Fruit fly (Drosophila melanogaster) whole organism, embryonic: ENCODE data around the gene Sb.

Source experiments
- Abd-B ChIP-seq: fragments of 200-800 bp; sonication (Bioruptor generic); optimal IDR thresholded peaks from 2 replicates; lab custom pipeline; 2018; ENCODE audit warnings: missing biosample characterization, mild to moderate bottlenecking, missing genetic modification characterization, moderate library complexity
- CG10209 ChIP-seq: fragments of 200-800 bp; sonication (Bioruptor generic); optimal IDR thresholded peaks from 3 replicates; lab custom pipeline; 2017; ENCODE audit warnings: missing biosample characterization, mild to moderate bottlenecking, missing genetic modification characterization, missing genetic modification reagents
- CG11085 ChIP-seq: fragments of 200-800 bp; sonication (Bioruptor generic); IDR thresholded peaks from 2 replicates; pipeline ENCODE4 v1.3.6; 2022; ENCODE audit warnings: missing biosample characterization, missing genetic modification characterization
- CG11247 ChIP-seq: fragments of 200-800 bp; sonication (Bioruptor generic); IDR thresholded peaks from 2 replicates; pipeline ENCODE4 v1.3.6; 2022; ENCODE audit warnings: missing biosample characterization, missing genetic modification characterization
- CG1832 ChIP-seq: fragments of 200-800 bp; sonication (Bioruptor generic); optimal IDR thresholded peaks from 2 replicates; lab custom pipeline; 2017; ENCODE audit warnings: missing biosample characterization, mild to moderate bottlenecking, missing genetic modification characterization, inconsistent platforms
- CG18619 ChIP-seq: fragments of 200-800 bp; sonication (Bioruptor generic); optimal IDR thresholded peaks from 3 replicates; lab custom pipeline; 2017; ENCODE audit warnings: missing biosample characterization, mild to moderate bottlenecking, missing genetic modification characterization
- CG30431 ChIP-seq: fragments of 200-800 bp; sonication (Bioruptor generic); optimal IDR thresholded peaks from 2 replicates; lab custom pipeline; 2017; ENCODE audit warnings: missing biosample characterization, missing genetic modification characterization
- CG32532 ChIP-seq: fragments of 200-800 bp; sonication (Bioruptor generic); IDR thresholded peaks from 2 replicates; pipeline ENCODE4 v1.3.6; 2022; ENCODE audit warnings: missing biosample characterization, missing genetic modification characterization
- CG42726 ChIP-seq: fragments of 200-800 bp; sonication (Bioruptor generic); IDR thresholded peaks from 2 replicates; pipeline ENCODE4 v1.3.6; 2022; ENCODE audit warnings: missing biosample characterization, missing genetic modification characterization; ENCODE audit not compliant: partially characterized antibody
- CG4424 ChIP-seq: fragments of 200-800 bp; sonication (Bioruptor generic); optimal IDR thresholded peaks from 3 replicates; lab custom pipeline; 2016; ENCODE audit warnings: missing biosample characterization, missing genetic modification characterization
- CG6254 ChIP-seq: fragments of 200-800 bp; sonication (Bioruptor generic); optimal IDR thresholded peaks from 3 replicates; lab custom pipeline; 2017; ENCODE audit warnings: mild to moderate bottlenecking, missing biosample characterization, missing genetic modification reagents, missing genetic modification characterization
- CG6654 ChIP-seq: fragments of 200-800 bp; sonication (Bioruptor generic); optimal IDR thresholded peaks from 2 replicates; lab custom pipeline; 2017; ENCODE audit warnings: missing biosample characterization, mild to moderate bottlenecking, missing genetic modification characterization
- CG7963 ChIP-seq: fragments of 200-800 bp; sonication (Bioruptor generic); IDR thresholded peaks from 3 replicates; pipeline ENCODE4 v1.3.6; 2022; ENCODE audit warnings: missing biosample characterization, missing genetic modification characterization; ENCODE audit not compliant: partially characterized antibody
- CG8944 ChIP-seq: fragments of 200-800 bp; sonication (Bioruptor generic); optimal IDR thresholded peaks from 3 replicates; lab custom pipeline; 2016; ENCODE audit warnings: missing biosample characterization, missing genetic modification characterization
- CG9727 ChIP-seq: fragments of 200-800 bp; sonication (Bioruptor generic); optimal IDR thresholded peaks from 3 replicates; lab custom pipeline; 2017; ENCODE audit warnings: missing biosample characterization, mild to moderate bottlenecking, missing genetic modification characterization
- D19B ChIP-seq: fragments of 200-800 bp; sonication (Bioruptor generic); optimal IDR thresholded peaks from 2 replicates; lab custom pipeline; 2017; ENCODE audit warnings: missing biosample characterization, mild to moderate bottlenecking, missing genetic modification characterization
- Doc3 ChIP-seq: fragments of 200-800 bp; sonication (Bioruptor generic); IDR thresholded peaks from 3 replicates; pipeline ENCODE4 v1.3.6; 2022; ENCODE audit warnings: missing biosample characterization, missing genetic modification characterization; ENCODE audit not compliant: partially characterized antibody
- Dp ChIP-seq: fragments of 200-800 bp; sonication (Bioruptor generic); optimal IDR thresholded peaks from 2 replicates; lab custom pipeline; 2018; ENCODE audit warnings: missing biosample characterization, mild to moderate bottlenecking, missing genetic modification characterization, moderate library complexity
- E2f1 ChIP-seq: fragments of 200-800 bp; sonication (Bioruptor generic); IDR thresholded peaks from 2 replicates; pipeline ENCODE4 v1.3.6; 2022; ENCODE audit warnings: missing biosample characterization, missing genetic modification characterization
- Eip74EF ChIP-seq, 2 experiments: fragments of 200-800 bp in 1 of 2; fragments of >200 bp in 1 of 2; sonication (Bioruptor generic) in 1 of 2; optimal IDR thresholded peaks; 2 replicates each; lab custom pipeline; 2017 to 2019; ENCODE audit warnings: missing biosample characterization in 2 of 2, missing genetic modification characterization in 2 of 2, mild to moderate bottlenecking in 1 of 2, moderate library complexity in 1 of 2
- HHEX ChIP-seq: fragments of 200-800 bp; sonication (Bioruptor generic); optimal IDR thresholded peaks from 3 replicates; lab custom pipeline; 2017; ENCODE audit warnings: missing biosample characterization, mild to moderate bottlenecking, missing genetic modification characterization, missing genetic modification reagents
- Hmr ChIP-seq: fragments of 200-800 bp; sonication (Bioruptor generic); optimal IDR thresholded peaks from 3 replicates; lab custom pipeline; 2017; ENCODE audit warnings: mild to moderate bottlenecking, missing biosample characterization, missing genetic modification reagents, missing genetic modification characterization
- Jarid2 ChIP-seq: fragments of 200-800 bp; sonication (Bioruptor generic); optimal IDR thresholded peaks from 3 replicates; lab custom pipeline; 2017; ENCODE audit warnings: mild to moderate bottlenecking, missing biosample characterization, missing genetic modification reagents, missing genetic modification characterization
- MESR4 ChIP-seq: fragments of 200-800 bp; sonication (Bioruptor generic); optimal IDR thresholded peaks from 2 replicates; lab custom pipeline; 2018; ENCODE audit warnings: missing biosample characterization, mild to moderate bottlenecking, missing genetic modification characterization, moderate library complexity
- Mad ChIP-seq: fragments of 200-800 bp; sonication (Bioruptor generic); optimal IDR thresholded peaks from 2 replicates; lab custom pipeline; 2016; ENCODE audit warnings: missing biosample characterization, missing genetic modification characterization
- Oaz ChIP-seq: fragments of 200-800 bp; sonication (Bioruptor generic); IDR thresholded peaks from 2 replicates; pipeline ENCODE4 v1.3.6; 2022; ENCODE audit warnings: missing biosample characterization, missing genetic modification characterization
- Rfx ChIP-seq: fragments of 200-800 bp; sonication (Bioruptor generic); IDR thresholded peaks from 2 replicates; pipeline ENCODE4 v1.3.6; 2022; ENCODE audit warnings: missing biosample characterization, missing genetic modification characterization
- bsh ChIP-seq, 2 experiments: fragments of 200-800 bp; sonication (Bioruptor generic); optimal IDR thresholded peaks; 2 replicates each; lab custom pipeline; 2017 to 2018; ENCODE audit warnings: mild to moderate bottlenecking in 2 of 2, missing biosample characterization in 2 of 2, missing genetic modification characterization in 2 of 2, moderate library complexity in 1 of 2
- gcm ChIP-seq: fragments of 200-800 bp; sonication (Bioruptor generic); optimal IDR thresholded peaks from 2 replicates; lab custom pipeline; 2019; ENCODE audit warnings: missing biosample characterization, mild to moderate bottlenecking, missing genetic modification characterization, moderate library complexity
- gro ChIP-seq: fragments of 200-800 bp; sonication (Bioruptor generic); optimal IDR thresholded peaks from 2 replicates; lab custom pipeline; 2016; ENCODE audit warnings: missing biosample characterization, missing genetic modification characterization
- gsb ChIP-seq: fragments of 200-800 bp; sonication (Bioruptor generic); IDR thresholded peaks from 2 replicates; pipeline ENCODE4 v1.3.6; 2022; ENCODE audit warnings: missing biosample characterization, missing genetic modification characterization
- hth ChIP-seq: fragments of >200 bp; optimal IDR thresholded peaks from 2 replicates; lab custom pipeline; 2017; ENCODE audit warnings: inconsistent platforms
- klu ChIP-seq: fragments of 200-800 bp; sonication (Bioruptor generic); IDR thresholded peaks from 2 replicates; pipeline ENCODE4 v1.3.6; 2022; ENCODE audit warnings: missing biosample characterization, missing genetic modification characterization
- knrl ChIP-seq: fragments of 200-800 bp; sonication (Bioruptor generic); IDR thresholded peaks from 3 replicates; pipeline ENCODE4 v1.3.6; 2022; ENCODE audit warnings: missing biosample characterization, missing genetic modification characterization; ENCODE audit not compliant: partially characterized antibody
- nerfin-2 ChIP-seq: fragments of 200-800 bp; sonication (Bioruptor generic); IDR thresholded peaks from 2 replicates; pipeline ENCODE4 v1.3.6; 2022; ENCODE audit warnings: missing biosample characterization, missing genetic modification characterization; ENCODE audit not compliant: partially characterized antibody
- nom ChIP-seq: fragments of 200-800 bp; sonication (Bioruptor generic); optimal IDR thresholded peaks from 2 replicates; lab custom pipeline; 2017; ENCODE audit warnings: missing biosample characterization, missing genetic modification characterization, mild to moderate bottlenecking, moderate library complexity, missing genetic modification reagents
- odd ChIP-seq: fragments of 200-800 bp; sonication (Bioruptor generic); optimal IDR thresholded peaks from 2 replicates; lab custom pipeline; 2017; ENCODE audit warnings: missing biosample characterization, mild to moderate bottlenecking, missing genetic modification characterization
- p53 ChIP-seq: fragments of 200-800 bp; sonication (Bioruptor generic); optimal IDR thresholded peaks from 2 replicates; lab custom pipeline; 2016; ENCODE audit warnings: missing biosample characterization, missing genetic modification characterization
- prd ChIP-seq, 3 experiments: fragments of >200 bp in 2 of 3; fragments of 200-800 bp in 1 of 3; sonication (Bioruptor generic) in 1 of 3; optimal IDR thresholded peaks in 2 of 3; IDR thresholded peaks in 1 of 3; 2 replicates in 2 of 3; 3 replicates in 1 of 3; pipeline versions ENCODE4 v1.3.6 to Lab custom; 2017 to 2022; ENCODE audit warnings: missing biosample characterization in 1 of 3, missing genetic modification characterization in 1 of 3
- ro ChIP-seq: fragments of 200-800 bp; sonication (Bioruptor generic); IDR thresholded peaks from 2 replicates; pipeline ENCODE4 v1.3.6; 2022; ENCODE audit warnings: missing biosample characterization, missing genetic modification characterization
- salm ChIP-seq: fragments of 200-800 bp; sonication (Bioruptor generic); optimal IDR thresholded peaks from 2 replicates; lab custom pipeline; 2018; ENCODE audit warnings: missing biosample characterization, mild to moderate bottlenecking, missing genetic modification characterization
- schlank ChIP-seq: fragments of 200-800 bp; sonication (Bioruptor generic); optimal IDR thresholded peaks from 2 replicates; lab custom pipeline; 2018; ENCODE audit warnings: missing biosample characterization, mild to moderate bottlenecking, missing genetic modification characterization
- shn ChIP-seq: fragments of 200-800 bp; sonication (Bioruptor generic); optimal IDR thresholded peaks from 3 replicates; lab custom pipeline; 2016; ENCODE audit warnings: missing biosample characterization, missing genetic modification characterization
- sisA ChIP-seq: fragments of 200-800 bp; sonication (Bioruptor generic); IDR thresholded peaks from 2 replicates; pipeline ENCODE4 v1.3.6; 2022; ENCODE audit warnings: missing biosample characterization, missing genetic modification characterization
- sna ChIP-seq: fragments of 200-800 bp; sonication (Bioruptor generic); IDR thresholded peaks from 2 replicates; pipeline ENCODE4 v1.3.6; 2022; ENCODE audit warnings: missing biosample characterization, missing genetic modification characterization; ENCODE audit not compliant: partially characterized antibody
- tap ChIP-seq: fragments of 200-800 bp; optimal IDR thresholded peaks from 3 replicates; lab custom pipeline; 2019; ENCODE audit warnings: missing biosample characterization, mild to moderate bottlenecking, missing genetic modification characterization, moderate library complexity
- usp ChIP-seq: fragments of >200 bp; optimal IDR thresholded peaks from 2 replicates; lab custom pipeline; 2017; ENCODE audit warnings: missing biosample characterization, missing genetic modification characterization

The Sb gene

DNA sequence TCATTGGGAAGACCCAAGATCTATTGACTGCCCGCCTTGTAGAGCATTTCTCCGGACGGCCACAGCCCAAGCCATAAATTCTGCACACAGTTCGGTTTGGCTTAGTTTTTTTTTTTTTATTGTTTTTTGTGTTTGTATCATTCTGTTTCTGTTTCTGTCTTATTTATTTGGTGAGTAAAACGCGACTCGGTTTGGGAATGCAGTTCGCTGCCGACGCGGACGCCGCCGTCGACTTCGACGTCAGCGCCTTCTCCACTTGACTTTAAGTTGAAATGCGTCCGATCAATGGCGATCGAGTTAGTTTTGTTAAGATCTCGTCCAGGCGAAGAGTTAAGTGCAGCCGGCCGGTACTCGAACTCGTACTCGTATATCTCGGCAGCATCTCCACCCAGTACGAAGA lies at the start of gene Sb:
Gene Sb, plus strand, starts transcription at position 301 of the 400 bp plus-strand sequence.
- TF ChIP-seq schlank (no peak), Hmr (GFP tag; lab: Kevin White, UChicago) (no peak), D19B (GFP tag; lab: Kevin White, UChicago) (no peak), tap (no peak), Eip74EF (GFP tag; optimal IDR thresholded peaks at IDR 0.05; lab: Kevin White, UChicago) (no peak), knrl (GFP tag; lab: Robert Waterston, UW) (no peak), MESR4 (GFP tag; lab: Kevin White, UChicago) (no peak), sna (GFP tag; lab: Robert Waterston, UW) (no peak), CG11085 (no peak), Jarid2 (GFP tag; lab: Kevin White, UChicago) (no peak), nerfin-2 (GFP tag; lab: Robert Waterston, UW) (no peak)

dm6 chr3R:16067494-16067893 lies 48.5 kb upstream of the Sb start, which contains the start of gene CG10185:
CG10185 (minus strand) TSS chr3R:16067594.
- no peak for TF ChIP-seq salm (tag; lab: Kevin White, UChicago)
- no peak for TF ChIP-seq Oaz (GFP tag; lab: Robert Waterston, UW)
- no peak for TF ChIP-seq bsh (GFP tag; optimal IDR thresholded peaks at IDR 0.05; lab: Kevin White, UChicago)
- no peak for TF ChIP-seq gro (GFP tag; lab: Kevin White, UChicago)
- no peak for TF ChIP-seq E2f1 (GFP tag; lab: Robert Waterston, UW)
- TF ChIP-seq Mad (GFP tag; lab: Kevin White, UChicago): no peak
- TF ChIP-seq Dp (GFP tag; lab: Kevin White, UChicago): no peak
- TF ChIP-seq HHEX (GFP tag; lab: Kevin White, UChicago): no peak
- TF ChIP-seq klu (GFP tag; lab: Robert Waterston, UW): no peak

DNA sequence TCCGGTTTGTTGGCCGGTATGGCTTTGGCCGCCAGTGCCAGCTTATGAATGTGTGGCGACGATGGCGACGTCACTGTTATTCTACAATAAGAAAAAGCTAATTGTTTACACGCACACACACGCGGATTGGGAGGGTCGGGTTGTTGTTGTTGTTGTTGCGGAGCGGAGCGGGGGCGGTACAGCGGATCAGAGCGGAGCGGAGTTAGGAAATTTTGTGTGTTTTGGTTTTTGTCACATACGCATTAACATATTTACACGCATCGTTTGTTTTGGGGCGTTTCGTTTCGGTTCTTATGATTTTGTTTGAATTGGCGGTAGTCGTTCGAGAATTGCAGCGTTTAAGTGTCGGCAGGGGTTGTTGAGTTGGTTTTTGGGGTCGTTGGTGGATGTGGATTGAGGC lies 46.7 kb upstream of the Sb start:
- TF ChIP-seq CG30431 (GFP tag; lab: Kevin White, UChicago) (no peak), sisA (GFP tag; lab: Robert Waterston, UW) (no peak), CG32532 (GFP tag; lab: Robert Waterston, UW) (no peak), Mad (GFP tag; lab: Kevin White, UChicago) (no peak), usp (GFP tag; lab: Kevin White, UChicago) (no peak), CG1832 (no peak), CG10209 (peak; percentile 50), Abd-B (GFP tag; lab: Kevin White, UChicago) (no peak), Rfx (peak; percentile 47; the same call in 1 of the 2 replicates), CG4424 (GFP tag; lab: Kevin White, UChicago) (no peak), p53 (no peak), CG7963 (GFP tag; lab: Robert Waterston, UW) (no peak), nerfin-2 (GFP tag; lab: Robert Waterston, UW) (no peak), CG18619 (GFP tag; lab: Kevin White, UChicago) (peak; percentile 45), Doc3 (GFP tag; lab: Robert Waterston, UW) (no peak), prd (optimal IDR thresholded peaks at IDR 0.05; lab: Kevin White, UChicago) (no peak), prd (GFP tag; IDR thresholded peaks at IDR 0.05; lab: Robert Waterston, UW) (no peak), hth (lab: Kevin White, UChicago) (no peak), gcm (GFP tag; lab: Kevin White, UChicago) (no peak), nom (GFP tag; lab: Kevin White, UChicago) (no peak), CG11247 (no peak), ro (no peak), CG9727 (GFP tag; lab: Kevin White, UChicago) (peak; percentile 53), gsb (no peak), CG42726 (GFP tag; lab: Robert Waterston, UW) (no peak), CG8944 (GFP tag; lab: Kevin White, UChicago) (no peak), CG6254 (GFP tag; lab: Kevin White, UChicago) (peak; percentile 11), shn (GFP tag; lab: Kevin White, UChicago) (no peak), CG6654 (GFP tag; lab: Kevin White, UChicago) (peak; percentile 3), odd (GFP tag; lab: Kevin White, UChicago) (no peak)
